Fruit fly (Drosophila melanogaster): Measurements from ENCODE around the gene Vps52.

- no peak for TF ChIP-seq usp (GFP tag; optimal IDR thresholded peaks at IDR 0.05)
- no peak for TF ChIP-seq pan (optimal IDR thresholded peaks at IDR 0.05)
- no peak for TF ChIP-seq psq (optimal IDR thresholded peaks at IDR 0.05)
- no peak for TF ChIP-seq CG8478 (optimal IDR thresholded peaks at IDR 0.05)
- TF ChIP-seq EcR (GFP tag; optimal IDR thresholded peaks at IDR 0.05), result no peak
Measured at dm6 chr2L:5483093-5483492, 40.6 kb downstream of the Vps52 start.
